Fruit fly (Drosophila melanogaster): Measurements from ENCODE around the gene PIG-Wa.

Gene PIG-Wa

DNA sequence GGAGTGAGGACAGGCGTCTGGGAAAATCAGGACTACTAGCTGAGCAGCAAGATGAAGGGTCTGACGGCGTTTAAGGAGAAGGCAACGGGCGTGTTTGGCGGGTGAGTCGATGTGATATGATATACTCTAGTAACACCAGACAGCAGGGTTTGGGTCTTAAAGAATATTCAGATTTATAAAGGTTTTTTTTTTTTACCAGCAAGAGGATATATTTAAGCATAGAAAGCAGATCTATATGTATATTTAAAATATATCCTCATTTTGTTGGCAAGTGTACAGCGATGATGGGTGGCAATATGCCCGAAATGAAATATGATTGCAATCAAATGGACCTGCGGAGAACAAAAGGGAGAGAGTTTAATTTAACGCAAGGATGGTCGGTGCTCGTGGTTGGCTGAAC, 19.2 kb downstream of the PIG-Wa start (continued):
- no peak for TF ChIP-seq pan (optimal IDR thresholded peaks at IDR 0.05)
- peak in 1 of 2 experiments; percentile 42 for TF ChIP-seq pan (GFP tag; optimal IDR thresholded peaks at IDR 0.05 in 1 of 2, IDR thresholded peaks at IDR 0.05 in 1 of 2)
- no peak for TF ChIP-seq prd (optimal IDR thresholded peaks at IDR 0.05)
- TF ChIP-seq prd (GFP tag; IDR thresholded peaks at IDR 0.05) = no peak
- TF ChIP-seq crp (GFP tag; optimal IDR thresholded peaks at IDR 0.05) = no peak
- TF ChIP-seq lov (optimal IDR thresholded peaks at IDR 0.05) = no peak
- peak; percentile 57; the same call in 1 of the 3 replicates for TF ChIP-seq lov (GFP tag; IDR thresholded peaks at IDR 0.05)
- no peak for TF ChIP-seq pnt (GFP tag; optimal IDR thresholded peaks at IDR 0.05)
- peak; percentile 54 for TF ChIP-seq CG11504 (tag; optimal IDR thresholded peaks at IDR 0.05)
- TF ChIP-seq Sox102F (GFP tag; optimal IDR thresholded peaks at IDR 0.05) = peak; percentile 31
- peak in 1 of 2 experiments; percentile 17 for TF ChIP-seq Hr51 (GFP tag; optimal IDR thresholded peaks at IDR 0.05)
- TF ChIP-seq tin (GFP tag; optimal IDR thresholded peaks at IDR 0.05) = no peak
- peak; percentile 72 for TF ChIP-seq sens (GFP tag)
- TF ChIP-seq Rfx (GFP tag; IDR thresholded peaks at IDR 0.05) = peak; percentile 35; the same call in 1 of the 2 replicates
- no peak for TF ChIP-seq NfI (GFP tag; optimal IDR thresholded peaks at IDR 0.05)
- TF ChIP-seq CG18011 (GFP tag; optimal IDR thresholded peaks at IDR 0.05) = no peak
- 0 out of 2 replicates have a peak, but pooled peaks have one; percentile 19 for TF ChIP-seq CG32532 (GFP tag; IDR thresholded peaks at IDR 0.05)
- TF ChIP-seq fd64A (GFP tag; optimal IDR thresholded peaks at IDR 0.05) = no peak
- TF ChIP-seq hkb (optimal IDR thresholded peaks at IDR 0.05) = no peak
- TF ChIP-seq hkb (GFP tag; IDR thresholded peaks at IDR 0.05) = peak; percentile 50
- TF ChIP-seq CG11560 (tag; IDR thresholded peaks at IDR 0.05) = no peak
- no peak for TF ChIP-seq corto (GFP tag; optimal IDR thresholded peaks at IDR 0.05)
- no peak for TF ChIP-seq gem (tag; optimal IDR thresholded peaks at IDR 0.05)
- TF ChIP-seq odd (GFP tag; optimal IDR thresholded peaks at IDR 0.05) = no peak
- peak; percentile 60 for TF ChIP-seq CG18599 (GFP tag; optimal IDR thresholded peaks at IDR 0.05)
- no peak for TF ChIP-seq MTF-1 (GFP tag; optimal IDR thresholded peaks at IDR 0.05; ENCODE audit: borderline replicate concordance)
- peak; percentile 14 for TF ChIP-seq Ssrp (tag; optimal IDR thresholded peaks at IDR 0.05)
- TF ChIP-seq Nf-YA (GFP tag; IDR thresholded peaks at IDR 0.05) = peak; percentile 48; the same call in 1 of the 2 replicates
- no peak for TF ChIP-seq slbo (GFP tag; IDR thresholded peaks at IDR 0.05)
- no peak for TF ChIP-seq cg (GFP tag; optimal IDR thresholded peaks at IDR 0.05)
- no peak for TF ChIP-seq Tbp (GFP tag; optimal IDR thresholded peaks at IDR 0.05)
- no peak for TF ChIP-seq Eip74EF (GFP tag; optimal IDR thresholded peaks at IDR 0.05)
- no peak for TF ChIP-seq CG12942 (GFP tag; optimal IDR thresholded peaks at IDR 0.05)
- no peak for TF ChIP-seq Opbp (GFP tag; IDR thresholded peaks at IDR 0.05; ENCODE audit: partially characterized antibody)
- TF ChIP-seq amos (GFP tag; IDR thresholded peaks at IDR 0.05; ENCODE audit: partially characterized antibody) = no peak
- TF ChIP-seq Gsc (GFP tag; IDR thresholded peaks at IDR 0.05) = no peak

DNA sequence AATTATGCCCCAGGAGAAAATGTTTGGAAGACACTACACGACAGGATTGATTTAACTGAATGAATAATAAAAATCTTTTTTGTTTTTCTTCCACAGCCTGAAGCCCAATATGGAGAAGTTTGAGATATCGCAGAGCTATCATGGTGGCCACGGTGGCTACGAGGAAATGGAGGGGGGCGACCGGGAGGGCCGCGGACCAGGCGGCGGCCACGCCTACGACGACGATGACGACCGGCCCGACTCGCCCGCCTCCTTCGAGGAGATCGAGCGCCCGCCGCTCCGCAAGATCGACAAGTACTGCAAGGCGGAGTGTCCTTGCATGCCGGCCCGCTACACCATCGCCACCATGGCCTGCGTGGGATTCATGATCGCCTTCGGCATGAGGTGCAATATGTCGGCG, 21.6 kb downstream of the PIG-Wa start:
- TF ChIP-seq CG43689 (GFP tag; IDR thresholded peaks at IDR 0.05) (no peak), Hr39 (optimal IDR thresholded peaks at IDR 0.05) (peak; percentile 66)

DNA sequence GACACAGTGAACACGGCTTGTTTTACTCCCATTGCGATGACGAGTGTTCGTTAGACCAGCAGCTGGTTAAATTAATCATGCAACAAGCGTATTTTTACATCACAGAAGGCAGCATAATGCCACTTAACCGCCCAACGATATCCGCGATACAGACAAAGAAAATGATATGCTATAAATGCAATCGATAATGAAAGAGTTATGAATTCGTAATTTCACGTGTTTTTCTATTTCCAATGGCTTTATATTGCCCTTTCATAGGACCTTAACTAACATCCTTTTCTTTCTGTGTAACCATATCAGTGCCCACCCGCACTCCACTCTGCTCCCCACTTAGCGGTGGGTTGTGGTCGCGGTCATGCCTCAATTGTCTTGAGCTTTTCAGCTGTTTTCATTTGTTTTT, 30.1 kb downstream of the PIG-Wa start:
- no peak for TF ChIP-seq CG11723 (GFP tag; optimal IDR thresholded peaks at IDR 0.05)
- no peak for TF ChIP-seq CG7745 (tag; optimal IDR thresholded peaks at IDR 0.05)
- TF ChIP-seq CG12744 (GFP tag; optimal IDR thresholded peaks at IDR 0.05) = no peak
- no peak for TF ChIP-seq Sry-β (GFP tag; optimal IDR thresholded peaks at IDR 0.05)
- TF ChIP-seq fd3F (GFP tag; optimal IDR thresholded peaks at IDR 0.05) = no peak
- TF ChIP-seq CG30431 (GFP tag; optimal IDR thresholded peaks at IDR 0.05) = no peak
- no peak for TF ChIP-seq dati (GFP tag; IDR thresholded peaks at IDR 0.05)
- TF ChIP-seq org-1 (GFP tag; optimal IDR thresholded peaks at IDR 0.05) = no peak
- TF ChIP-seq ac (GFP tag; optimal IDR thresholded peaks at IDR 0.05) = no peak
- TF ChIP-seq CG17802 (tag; optimal IDR thresholded peaks at IDR 0.05) = no peak
- TF ChIP-seq CG11504 (tag; optimal IDR thresholded peaks at IDR 0.05) = no peak
- no peak for TF ChIP-seq Poxn (GFP tag; IDR thresholded peaks at IDR 0.05)
- no peak for TF ChIP-seq CG12942 (GFP tag; optimal IDR thresholded peaks at IDR 0.05)
- TF ChIP-seq chinmo (GFP tag; IDR thresholded peaks at IDR 0.05; ENCODE audit: partially characterized antibody) = no peak
- TF ChIP-seq CG4617 (GFP tag; optimal IDR thresholded peaks at IDR 0.05; ENCODE audit: borderline replicate concordance) = no peak
